Fruit fly (Drosophila melanogaster): ENCODE data around the gene Deaf1.

The Deaf1 gene

DNA sequence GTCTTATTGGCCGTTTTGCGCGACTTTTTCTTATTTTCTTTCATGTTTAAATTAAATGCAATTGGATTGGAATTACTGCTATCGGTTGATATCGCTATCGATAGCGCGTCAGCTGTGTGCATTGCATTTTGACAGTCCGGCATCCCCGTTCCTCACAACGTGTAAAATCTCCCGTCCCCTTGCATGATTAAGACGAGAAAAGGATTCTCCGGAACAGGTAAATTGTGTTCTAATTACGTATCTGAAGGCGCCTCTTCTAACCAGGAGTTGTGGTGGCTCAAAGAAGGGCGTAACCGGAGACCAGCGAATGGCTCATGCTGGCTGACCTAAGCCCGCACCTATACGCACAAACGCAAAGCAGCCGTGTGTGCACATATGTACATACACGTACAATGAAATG, 10.9 kb upstream of the Deaf1 start, which contains the start of the genes CG14104 and Kap-alpha1 (continued):
- TF ChIP-seq ftz-f1 (GFP tag; optimal IDR thresholded peaks at IDR 0.05) (no peak), Bdp1 (GFP tag; optimal IDR thresholded peaks at IDR 0.05) (no peak), CG4820 (GFP tag; optimal IDR thresholded peaks at IDR 0.05) (no peak), grn (GFP tag; optimal IDR thresholded peaks at IDR 0.05) (no peak), gcm2 (GFP tag; optimal IDR thresholded peaks at IDR 0.05) (no peak), ems (GFP tag; optimal IDR thresholded peaks at IDR 0.05) (no peak), CG1602 (GFP tag; optimal IDR thresholded peaks at IDR 0.05) (no peak), CG10147 (GFP tag; optimal IDR thresholded peaks at IDR 0.05) (no peak), lmd (GFP tag; IDR thresholded peaks at IDR 0.05) (no peak), CG16863 (GFP tag; optimal IDR thresholded peaks at IDR 0.05) (no peak), CG31224 (GFP tag; IDR thresholded peaks at IDR 0.05) (no peak), CG14014 (GFP tag; IDR thresholded peaks at IDR 0.05) (no peak), CG15269 (tag; optimal IDR thresholded peaks at IDR 0.05) (no peak), H15 (GFP tag; IDR thresholded peaks at IDR 0.05) (no peak), org-1 (GFP tag; optimal IDR thresholded peaks at IDR 0.05) (no peak), ato (GFP tag; IDR thresholded peaks at IDR 0.05; ENCODE audit: partially characterized antibody) (peak; percentile 16; the same call in 1 of the 2 replicates), CG4730 (GFP tag; IDR thresholded peaks at IDR 0.05) (no peak), CG3847 (GFP tag; IDR thresholded peaks at IDR 0.05) (no peak), CG8359 (GFP tag; optimal IDR thresholded peaks at IDR 0.05; ENCODE audit: borderline replicate concordance) (no peak), Aef1 (GFP tag; IDR thresholded peaks at IDR 0.05) (no peak), row (GFP tag; IDR thresholded peaks at IDR 0.05) (no peak), nerfin-2 (GFP tag; IDR thresholded peaks at IDR 0.05; ENCODE audit: partially characterized antibody) (peak; percentile 50; the same call in 1 of the 2 replicates), slp2 (GFP tag; optimal IDR thresholded peaks at IDR 0.05) (no peak), CG5180 (GFP tag; optimal IDR thresholded peaks at IDR 0.05) (no peak), tap (tag; optimal IDR thresholded peaks at IDR 0.05) (no peak), Dad (GFP tag; optimal IDR thresholded peaks at IDR 0.05) (no peak), NK7.1 (GFP tag; optimal IDR thresholded peaks at IDR 0.05) (no peak), sisA (GFP tag; IDR thresholded peaks at IDR 0.05) (no peak), fd96Cb (tag; optimal IDR thresholded peaks at IDR 0.05) (no peak), Gsc (GFP tag; IDR thresholded peaks at IDR 0.05) (no peak), HLHmδ (GFP tag; optimal IDR thresholded peaks at IDR 0.05) (no peak), CG7357 (GFP tag; IDR thresholded peaks at IDR 0.05) (no peak), prd (optimal IDR thresholded peaks at IDR 0.05) (no peak), prd (GFP tag; IDR thresholded peaks at IDR 0.05) (no peak), CG10366 (GFP tag; IDR thresholded peaks at IDR 0.05) (no peak), CG8924 (tag; optimal IDR thresholded peaks at IDR 0.05) (no peak), BtbVII (GFP tag; optimal IDR thresholded peaks at IDR 0.05) (no peak), pum (GFP tag; optimal IDR thresholded peaks at IDR 0.05) (no peak), Kr (GFP tag; optimal IDR thresholded peaks at IDR 0.05) (no peak), Sry-δ (GFP tag; optimal IDR thresholded peaks at IDR 0.05) (peak; percentile 64), Bgb (GFP tag; IDR thresholded peaks at IDR 0.05; ENCODE audit: partially characterized antibody) (peak; percentile 65; the same call in 1 of the 2 replicates), Doc3 (GFP tag; IDR thresholded peaks at IDR 0.05; ENCODE audit: partially characterized antibody) (peak; percentile 64), CG7987 (GFP tag; optimal IDR thresholded peaks at IDR 0.05) (no peak), kah (GFP tag; optimal IDR thresholded peaks at IDR 0.05) (no peak), CrebB (tag; optimal IDR thresholded peaks at IDR 0.05) (no peak), H2.0 (GFP tag; IDR thresholded peaks at IDR 0.05) (no peak), CG3995 (GFP tag; optimal IDR thresholded peaks at IDR 0.05) (no peak), CG13287 (GFP tag; IDR thresholded peaks at IDR 0.05; ENCODE audit: partially characterized antibody) (peak; percentile 79), pita (GFP tag; optimal IDR thresholded peaks at IDR 0.05) (no peak), ase (GFP tag; IDR thresholded peaks at IDR 0.05) (no peak), Nf-YA (GFP tag; IDR thresholded peaks at IDR 0.05) (no peak), p53 (GFP tag; optimal IDR thresholded peaks at IDR 0.05) (no peak), tio (GFP tag; optimal IDR thresholded peaks at IDR 0.05) (no peak)

Measured in whole organism, embryonic.